Worm (Caenorhabditis elegans) whole organism, mixed stage, embryonic: ENCODE data around the gene K07F5.7.

Source experiments
- M03D4.4 ChIP-seq: sonication (generic microtip); optimal IDR thresholded peaks from 2 replicates; lab custom pipeline; 2017; ENCODE audit warnings: mild to moderate bottlenecking, missing genetic modification characterization, missing compliant biosample characterization
- cnd-1 ChIP-seq: fragments of 200-800 bp; sonication (Bioruptor generic); optimal IDR thresholded peaks from 2 replicates; lab custom pipeline; 2018; ENCODE audit warnings: mild to moderate bottlenecking, missing genetic modification characterization, missing compliant biosample characterization
- elt-1 ChIP-seq: sonication (generic microtip); optimal IDR thresholded peaks from 2 replicates; lab custom pipeline; 2017; ENCODE audit warnings: missing genetic modification characterization, mild to moderate bottlenecking, missing compliant biosample characterization, antibody characterized with exemption, moderate library complexity, borderline replicate concordance; ENCODE audit not compliant: insufficient read depth
- lin-13 ChIP-seq: fragments of 150-350 bp; optimal IDR thresholded peaks from 2 replicates; lab custom pipeline; 2014; ENCODE audit warnings: missing biosample characterization, missing genetic modification characterization
- mab-5 ChIP-seq: fragments of 150-350 bp; optimal IDR thresholded peaks from 2 replicates; lab custom pipeline; 2014; ENCODE audit warnings: missing biosample characterization, missing genetic modification characterization
- nhr-12 ChIP-seq: fragments of 150-350 bp; optimal IDR thresholded peaks from 2 replicates; lab custom pipeline; 2014; ENCODE audit warnings: missing biosample characterization, missing genetic modification characterization
- nhr-76 ChIP-seq: sonication (generic microtip); optimal IDR thresholded peaks from 2 replicates; lab custom pipeline; 2017; ENCODE audit warnings: missing biosample characterization, missing genetic modification characterization
- pha-4 ChIP-seq: fragments of 150-350 bp; optimal IDR thresholded peaks from 2 replicates; lab custom pipeline; 2018; ENCODE audit warnings: missing biosample characterization, missing genetic modification reagents, missing genetic modification characterization
- snpc-4 ChIP-seq: fragments of 150-350 bp; optimal IDR thresholded peaks from 2 replicates; lab custom pipeline; 2014; ENCODE audit warnings: missing biosample characterization, missing genetic modification characterization
- sptf-1 ChIP-seq: sonication (generic microtip); optimal IDR thresholded peaks from 2 replicates; lab custom pipeline; 2017; ENCODE audit warnings: mild to moderate bottlenecking, missing genetic modification characterization, moderate library complexity, missing compliant biosample characterization
- unc-120 ChIP-seq: sonication (generic microtip); optimal IDR thresholded peaks from 2 replicates; lab custom pipeline; 2017; ENCODE audit warnings: missing genetic modification characterization, missing compliant biosample characterization; ENCODE audit not compliant: poor library complexity, severe bottlenecking
- unc-39 ChIP-seq: fragments of 150-350 bp; optimal IDR thresholded peaks from 2 replicates; lab custom pipeline; 2014; ENCODE audit warnings: missing biosample characterization, missing genetic modification characterization
- ztf-11 ChIP-seq: fragments of 150-350 bp; optimal IDR thresholded peaks from 2 replicates; lab custom pipeline; 2014; ENCODE audit warnings: missing biosample characterization, missing genetic modification characterization

ce11 chrIV:9852818-9853466, 5.0 kb upstream of the K07F5.7 start:
- TF ChIP-seq snpc-4 (tag; lab: Kevin White, UChicago) (no peak), lin-13 (no peak), M03D4.4 (tag; lab: Kevin White, UChicago) (no peak), elt-1 (tag; lab: Kevin White, UChicago) (no peak), pha-4 (tag; lab: Kevin White, UChicago) (no peak), mab-5 (tag; lab: Kevin White, UChicago) (no peak), unc-39 (tag; lab: Kevin White, UChicago) (no peak), nhr-76 (no peak), unc-120 (tag; lab: Kevin White, UChicago) (no peak), sptf-1 (no peak), ztf-11 (tag; lab: Kevin White, UChicago) (no peak), cnd-1 (tag; lab: Kevin White, UChicago) (no peak), nhr-12 (no peak)
